Fruit fly (Drosophila melanogaster) whole organism, embryonic: ENCODE measurements around the gene Acat1.

Experiments
- CG11695 ChIP-seq: fragments of 200-800 bp; sonication (Bioruptor generic); IDR thresholded peaks from 3 replicates; pipeline ENCODE4 v1.3.6; 2022; ENCODE audit warnings: missing biosample characterization, missing genetic modification characterization
- CG15011 ChIP-seq: fragments of 200-800 bp; sonication (Bioruptor generic); optimal IDR thresholded peaks from 3 replicates; lab custom pipeline; 2018; ENCODE audit warnings: missing biosample characterization, mild to moderate bottlenecking, missing genetic modification characterization
- CG1602 ChIP-seq: fragments of 200-800 bp; sonication (Bioruptor generic); optimal IDR thresholded peaks from 3 replicates; lab custom pipeline; 2016; ENCODE audit warnings: missing biosample characterization, missing genetic modification characterization
- CG17385 ChIP-seq: fragments of 200-800 bp; sonication (Bioruptor generic); optimal IDR thresholded peaks from 3 replicates; lab custom pipeline; 2018; ENCODE audit warnings: missing biosample characterization, mild to moderate bottlenecking, missing genetic modification characterization
- CG17912 ChIP-seq: fragments of 200-800 bp; sonication (Bioruptor generic); optimal IDR thresholded peaks from 2 replicates; lab custom pipeline; 2018; ENCODE audit warnings: missing biosample characterization, mild to moderate bottlenecking, missing genetic modification characterization
- CG2129 ChIP-seq: fragments of 200-800 bp; sonication (Bioruptor generic); IDR thresholded peaks from 2 replicates; pipeline ENCODE4 v1.3.6; 2022; ENCODE audit warnings: missing biosample characterization, missing genetic modification characterization; ENCODE audit not compliant: partially characterized antibody
- CG30020 ChIP-seq: fragments of 200-800 bp; optimal IDR thresholded peaks from 2 replicates; lab custom pipeline; 2019; ENCODE audit warnings: missing biosample characterization, mild to moderate bottlenecking, missing genetic modification characterization, moderate library complexity
- CG3163 ChIP-seq: fragments of 200-800 bp; sonication (Bioruptor generic); optimal IDR thresholded peaks from 3 replicates; lab custom pipeline; 2016; ENCODE audit warnings: missing biosample characterization, missing genetic modification characterization
- CG34422 ChIP-seq: fragments of 200-800 bp; sonication (Bioruptor generic); IDR thresholded peaks from 3 replicates; pipeline ENCODE4 v1.3.6; 2022; ENCODE audit warnings: missing biosample characterization, missing genetic modification characterization
- CG3847 ChIP-seq: fragments of 200-800 bp; sonication (Bioruptor generic); IDR thresholded peaks from 2 replicates; pipeline ENCODE4 v1.3.6; 2022; ENCODE audit warnings: missing biosample characterization, missing genetic modification characterization
- CG4282 ChIP-seq: fragments of 200-800 bp; sonication (Bioruptor generic); optimal IDR thresholded peaks from 2 replicates; lab custom pipeline; 2016; ENCODE audit warnings: missing biosample characterization, missing genetic modification characterization
- CG7839 ChIP-seq: fragments of 200-800 bp; sonication (Bioruptor generic); optimal IDR thresholded peaks from 3 replicates; lab custom pipeline; 2018; ENCODE audit warnings: missing biosample characterization, mild to moderate bottlenecking, missing genetic modification characterization, moderate library complexity
- CG8478 ChIP-seq: fragments of >200 bp; optimal IDR thresholded peaks from 2 replicates; lab custom pipeline; 2018
- CG9727 ChIP-seq: fragments of 200-800 bp; sonication (Bioruptor generic); optimal IDR thresholded peaks from 3 replicates; lab custom pipeline; 2017; ENCODE audit warnings: missing biosample characterization, mild to moderate bottlenecking, missing genetic modification characterization
- CoRest ChIP-seq: fragments of 200-800 bp; sonication (Bioruptor generic); optimal IDR thresholded peaks from 3 replicates; lab custom pipeline; 2018; ENCODE audit warnings: missing biosample characterization, mild to moderate bottlenecking, missing genetic modification characterization, moderate library complexity
- Dfd ChIP-seq, 2 experiments: fragments of >200 bp; optimal IDR thresholded peaks; 2 replicates each; lab custom pipeline; 2017; ENCODE audit warnings: missing biosample characterization in 2 of 2, missing genetic modification characterization in 2 of 2
- Dip2 ChIP-seq: fragments of 200-800 bp; sonication (Bioruptor generic); IDR thresholded peaks from 2 replicates; pipeline ENCODE4 v1.3.6; 2022; ENCODE audit warnings: missing biosample characterization, missing genetic modification characterization
- Dip3 ChIP-seq: fragments of 200-800 bp; sonication (Bioruptor generic); optimal IDR thresholded peaks from 3 replicates; lab custom pipeline; 2016; ENCODE audit warnings: missing biosample characterization, missing genetic modification characterization
- E2f1 ChIP-seq: fragments of 200-800 bp; sonication (Bioruptor generic); IDR thresholded peaks from 2 replicates; pipeline ENCODE4 v1.3.6; 2022; ENCODE audit warnings: missing biosample characterization, missing genetic modification characterization
- HLH54F ChIP-seq: fragments of 200-800 bp; sonication (Bioruptor generic); optimal IDR thresholded peaks from 3 replicates; lab custom pipeline; 2016; ENCODE audit warnings: missing biosample characterization, missing genetic modification characterization
- Meics ChIP-seq: fragments of 200-800 bp; sonication (Bioruptor generic); optimal IDR thresholded peaks from 2 replicates; lab custom pipeline; 2017; ENCODE audit warnings: missing biosample characterization, mild to moderate bottlenecking, missing genetic modification characterization
- NFAT ChIP-seq: fragments of 200-800 bp; sonication (Bioruptor generic); IDR thresholded peaks from 2 replicates; pipeline ENCODE4 v1.3.6; 2022; ENCODE audit warnings: missing biosample characterization, missing genetic modification characterization
- Ptx1 ChIP-seq: fragments of 200-800 bp; sonication (Bioruptor generic); IDR thresholded peaks from 2 replicates; pipeline ENCODE4 v1.3.6; 2022; ENCODE audit warnings: missing biosample characterization, missing genetic modification characterization
- Scr ChIP-seq: fragments of 200-800 bp; sonication (Bioruptor generic); IDR thresholded peaks from 2 replicates; pipeline ENCODE4 v1.3.6; 2022; ENCODE audit warnings: missing biosample characterization, missing genetic modification characterization; ENCODE audit not compliant: partially characterized antibody
- abd-A ChIP-seq: fragments of 200-800 bp; sonication (Bioruptor generic); optimal IDR thresholded peaks from 3 replicates; lab custom pipeline; 2019; ENCODE audit warnings: missing biosample characterization, mild to moderate bottlenecking, missing genetic modification characterization, moderate library complexity
- ac ChIP-seq: fragments of 200-800 bp; sonication (Bioruptor generic); optimal IDR thresholded peaks from 3 replicates; lab custom pipeline; 2017; ENCODE audit warnings: missing biosample characterization, mild to moderate bottlenecking, missing genetic modification characterization
- bowl ChIP-seq: fragments of 200-800 bp; sonication (Bioruptor generic); IDR thresholded peaks from 2 replicates; pipeline ENCODE4 v1.3.6; 2022; ENCODE audit warnings: missing biosample characterization, missing genetic modification characterization
- crp ChIP-seq, 2 experiments: fragments of 200-800 bp; sonication (Bioruptor generic); optimal IDR thresholded peaks; 2 replicates in 1 of 2; 3 replicates in 1 of 2; lab custom pipeline; 2017; ENCODE audit warnings: missing biosample characterization in 2 of 2, missing genetic modification characterization in 2 of 2, mild to moderate bottlenecking in 1 of 2, moderate library complexity in 1 of 2
- dmrt99B ChIP-seq: fragments of 200-800 bp; sonication (Bioruptor generic); optimal IDR thresholded peaks from 2 replicates; lab custom pipeline; 2018; ENCODE audit warnings: missing biosample characterization, mild to moderate bottlenecking, missing genetic modification characterization, moderate library complexity
- en ChIP-seq: fragments of 200-800 bp; sonication (Bioruptor generic); optimal IDR thresholded peaks from 2 replicates; lab custom pipeline; 2016; ENCODE audit warnings: missing biosample characterization, missing genetic modification characterization
- eve ChIP-seq, 2 experiments: fragments of >200 bp; optimal IDR thresholded peaks; 2 replicates each; lab custom pipeline; 2017; ENCODE audit warnings: missing biosample characterization in 2 of 2, missing genetic modification characterization in 2 of 2
- fd64A ChIP-seq: fragments of 200-800 bp; sonication (Bioruptor generic); optimal IDR thresholded peaks from 3 replicates; lab custom pipeline; 2018; ENCODE audit warnings: missing biosample characterization, mild to moderate bottlenecking, missing genetic modification characterization
- gsb ChIP-seq: fragments of 200-800 bp; sonication (Bioruptor generic); IDR thresholded peaks from 2 replicates; pipeline ENCODE4 v1.3.6; 2022; ENCODE audit warnings: missing biosample characterization, missing genetic modification characterization
- gsb-n ChIP-seq: fragments of 200-800 bp; sonication (Bioruptor generic); optimal IDR thresholded peaks from 3 replicates; lab custom pipeline; 2018; ENCODE audit warnings: missing biosample characterization, mild to moderate bottlenecking, missing genetic modification characterization
- gt ChIP-seq: fragments of 200-800 bp; sonication (Bioruptor generic); IDR thresholded peaks from 2 replicates; pipeline ENCODE4 v1.3.6; 2022; ENCODE audit warnings: missing biosample characterization, missing genetic modification characterization
- jing ChIP-seq: fragments of 200-800 bp; sonication (Bioruptor generic); optimal IDR thresholded peaks from 2 replicates; lab custom pipeline; 2018; ENCODE audit warnings: missing biosample characterization, mild to moderate bottlenecking, missing genetic modification characterization
- ken ChIP-seq: fragments of 200-800 bp; sonication (Bioruptor generic); IDR thresholded peaks from 3 replicates; pipeline ENCODE4 v1.3.6; 2022; ENCODE audit warnings: missing biosample characterization, missing genetic modification characterization
- klu ChIP-seq: fragments of 200-800 bp; sonication (Bioruptor generic); IDR thresholded peaks from 2 replicates; pipeline ENCODE4 v1.3.6; 2022; ENCODE audit warnings: missing biosample characterization, missing genetic modification characterization
- lab ChIP-seq: fragments of 200-800 bp; sonication (Bioruptor generic); optimal IDR thresholded peaks from 3 replicates; lab custom pipeline; 2017; ENCODE audit warnings: missing biosample characterization, missing genetic modification characterization, mild to moderate bottlenecking, moderate library complexity, missing genetic modification reagents
- maf-S ChIP-seq: fragments of 200-800 bp; sonication (Bioruptor generic); optimal IDR thresholded peaks from 2 replicates; lab custom pipeline; 2016; ENCODE audit warnings: missing biosample characterization, missing genetic modification characterization
- nerfin-2 ChIP-seq: fragments of 200-800 bp; sonication (Bioruptor generic); IDR thresholded peaks from 2 replicates; pipeline ENCODE4 v1.3.6; 2022; ENCODE audit warnings: missing biosample characterization, missing genetic modification characterization; ENCODE audit not compliant: partially characterized antibody
- nom ChIP-seq: fragments of 200-800 bp; sonication (Bioruptor generic); optimal IDR thresholded peaks from 2 replicates; lab custom pipeline; 2017; ENCODE audit warnings: missing biosample characterization, missing genetic modification characterization, mild to moderate bottlenecking, moderate library complexity, missing genetic modification reagents
- onecut ChIP-seq: fragments of 200-800 bp; sonication (Bioruptor generic); IDR thresholded peaks from 2 replicates; pipeline ENCODE4 v1.3.6; 2022; ENCODE audit warnings: missing biosample characterization, missing genetic modification characterization
- pan ChIP-seq, 4 experiments: fragments of >200 bp in 3 of 4; fragments of 200-800 bp in 1 of 4; sonication (Bioruptor generic) in 1 of 4; optimal IDR thresholded peaks in 3 of 4; IDR thresholded peaks in 1 of 4; 2 replicates each; pipeline versions ENCODE4 v1.3.6 to Lab custom; 2017 to 2022; ENCODE audit warnings: missing biosample characterization in 2 of 4, missing genetic modification characterization in 2 of 4, mixed read lengths in 1 of 4
- psq ChIP-seq: fragments of 200-800 bp; sonication (Bioruptor generic); optimal IDR thresholded peaks from 2 replicates; lab custom pipeline; 2017; ENCODE audit warnings: missing biosample characterization, missing genetic modification characterization
- repo ChIP-seq: fragments of 200-800 bp; sonication (Bioruptor generic); optimal IDR thresholded peaks from 2 replicates; lab custom pipeline; 2016; ENCODE audit warnings: missing biosample characterization, missing genetic modification characterization
- slbo ChIP-seq: fragments of 200-800 bp; sonication (Bioruptor generic); IDR thresholded peaks from 2 replicates; pipeline ENCODE4 v1.3.6; 2022; ENCODE audit warnings: missing biosample characterization, missing genetic modification characterization
- wdn ChIP-seq: fragments of 200-800 bp; sonication (Bioruptor generic); IDR thresholded peaks from 2 replicates; pipeline ENCODE4 v1.3.6; 2022; ENCODE audit warnings: missing biosample characterization, missing genetic modification characterization
- zfh2 ChIP-seq: fragments of 200-800 bp; sonication (Bioruptor generic); optimal IDR thresholded peaks from 2 replicates; lab custom pipeline; 2016; ENCODE audit warnings: missing biosample characterization, missing genetic modification characterization

The Acat1 gene

DNA sequence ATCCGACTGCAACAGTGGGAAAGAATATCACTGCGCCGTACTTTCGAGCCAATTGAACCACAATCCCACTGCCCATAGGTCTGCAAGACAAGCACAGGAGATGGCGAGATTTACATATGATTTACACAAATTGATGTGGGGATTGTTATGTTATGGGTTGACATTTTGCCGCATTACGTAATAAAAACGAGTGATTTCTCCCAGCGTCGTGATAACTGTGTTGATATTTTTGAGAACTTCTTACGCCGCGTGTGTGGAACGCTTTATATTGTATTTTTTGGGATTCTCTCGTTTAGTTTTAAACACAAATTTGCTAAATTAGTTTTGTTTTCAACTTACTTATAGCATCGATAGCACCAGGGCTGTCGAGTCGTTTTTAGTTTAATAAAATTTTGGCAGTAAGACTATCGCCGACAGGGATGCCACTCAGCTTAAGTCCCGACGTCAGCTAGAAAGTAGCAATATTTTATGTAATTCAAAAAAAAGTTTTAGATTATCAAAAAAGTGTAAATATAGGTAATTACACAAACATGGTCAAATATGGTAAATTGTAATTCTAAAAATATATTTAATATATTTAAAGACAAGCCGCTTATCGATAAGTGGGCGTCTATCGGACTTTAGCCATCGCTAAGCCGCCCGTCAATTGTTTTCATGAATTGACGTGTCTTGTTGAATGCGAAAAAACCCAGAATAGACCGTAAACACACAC, 5.0 kb upstream of the Acat1 start, which contains the start of the genes CG45089, ND-MNLL and p115 (continued):
- TF ChIP-seq Ptx1 = peak; percentile 68
- 0 out of 2 replicates have a peak, but pooled peaks have one; percentile 40 for TF ChIP-seq wdn
- TF ChIP-seq CG8478 (lab: Kevin White, UChicago) = no peak
- TF ChIP-seq jing (GFP tag; lab: Kevin White, UChicago) = no peak
- no peak for TF ChIP-seq eve (GFP tag; optimal IDR thresholded peaks at IDR 0.05; lab: Kevin White, UChicago)
- TF ChIP-seq psq (GFP tag; lab: Kevin White, UChicago) = no peak
- TF ChIP-seq CG3847 (GFP tag; lab: Robert Waterston, UW) = peak; percentile 60
- TF ChIP-seq CG3163 (GFP tag; lab: Kevin White, UChicago) = no peak
- no peak for TF ChIP-seq CG17912 (GFP tag; lab: Kevin White, UChicago)
- peak; percentile 32 for TF ChIP-seq CG2129
- TF ChIP-seq bowl (GFP tag; lab: Robert Waterston, UW) = no peak
- peak; percentile 26 for TF ChIP-seq Dip3 (GFP tag; lab: Kevin White, UChicago)
- TF ChIP-seq Dfd (GFP tag; optimal IDR thresholded peaks at IDR 0.05; lab: Kevin White, UChicago) = no peak
- TF ChIP-seq CG34422 (GFP tag; lab: Robert Waterston, UW) = peak; percentile 56; the same call in 1 of the 3 replicates
- no peak for TF ChIP-seq nerfin-2 (GFP tag; lab: Robert Waterston, UW)
- peak; percentile 33 for TF ChIP-seq Meics (GFP tag; lab: Kevin White, UChicago)
- TF ChIP-seq ken = peak; percentile 46; the same call in 2 of the 3 replicates
- TF ChIP-seq lab (GFP tag; lab: Kevin White, UChicago) = peak; percentile 65
- no peak for TF ChIP-seq Dip2
- no peak for TF ChIP-seq E2f1
- TF ChIP-seq CG15011 = no peak
- TF ChIP-seq zfh2 (GFP tag; lab: Kevin White, UChicago) = peak; percentile 48
- TF ChIP-seq klu (GFP tag; lab: Robert Waterston, UW) = peak; percentile 53
- TF ChIP-seq CG9727 (GFP tag; lab: Kevin White, UChicago) = peak; percentile 71
- TF ChIP-seq en = no peak
- TF ChIP-seq gsb-n (tag; lab: Kevin White, UChicago) = peak; percentile 6
- peak; percentile 64 for TF ChIP-seq CoRest (tag; lab: Kevin White, UChicago)
- peak; percentile 33 for TF ChIP-seq CG1602 (GFP tag; lab: Kevin White, UChicago)
- TF ChIP-seq slbo (GFP tag; lab: Robert Waterston, UW) = peak; percentile 73
- peak; percentile 57 for TF ChIP-seq CG7839 (tag; lab: Kevin White, UChicago)
- TF ChIP-seq gsb (GFP tag; lab: Robert Waterston, UW) = no peak
- no peak for TF ChIP-seq abd-A
- peak; percentile 67 for TF ChIP-seq CG30020
- no peak for TF ChIP-seq ac (GFP tag; lab: Kevin White, UChicago)
- TF ChIP-seq nom (GFP tag; lab: Kevin White, UChicago) = no peak
- TF ChIP-seq repo = no peak
- TF ChIP-seq fd64A (GFP tag; lab: Kevin White, UChicago) = no peak
- no peak for TF ChIP-seq CG17385 (GFP tag; lab: Kevin White, UChicago)
- TF ChIP-seq dmrt99B (tag; lab: Kevin White, UChicago) = peak; percentile 36
- 0 out of 2 replicates have a peak, but pooled peaks have one; percentile 6 for TF ChIP-seq onecut (GFP tag; lab: Robert Waterston, UW)
- TF ChIP-seq NFAT = peak; percentile 44; the same call in 1 of the 2 replicates
- TF ChIP-seq crp (GFP tag; optimal IDR thresholded peaks at IDR 0.05; lab: Kevin White, UChicago) = peak in 1 of 2 experiments; percentile 39
- no peak for TF ChIP-seq gt (GFP tag; lab: Robert Waterston, UW)
- peak; percentile 18 for TF ChIP-seq HLH54F (GFP tag; lab: Kevin White, UChicago)
- no peak for TF ChIP-seq maf-S
- no peak for TF ChIP-seq pan (optimal IDR thresholded peaks at IDR 0.05; lab: Kevin White, UChicago)
- peak in 1 of 2 experiments; percentile 20 for TF ChIP-seq pan (GFP tag; optimal IDR thresholded peaks at IDR 0.05 in 1 of 2, IDR thresholded peaks at IDR 0.05 in 1 of 2)
- peak; percentile 72 for TF ChIP-seq Scr (GFP tag; lab: Robert Waterston, UW)
- TF ChIP-seq CG4282 (GFP tag; lab: Kevin White, UChicago) = no peak
- 0 out of 3 replicates have a peak, but pooled peaks have one; percentile 9 for TF ChIP-seq CG11695 (GFP tag; lab: Robert Waterston, UW)
